Fruit fly (Drosophila melanogaster): ENCODE results near the gene Zip71B.

DNA sequence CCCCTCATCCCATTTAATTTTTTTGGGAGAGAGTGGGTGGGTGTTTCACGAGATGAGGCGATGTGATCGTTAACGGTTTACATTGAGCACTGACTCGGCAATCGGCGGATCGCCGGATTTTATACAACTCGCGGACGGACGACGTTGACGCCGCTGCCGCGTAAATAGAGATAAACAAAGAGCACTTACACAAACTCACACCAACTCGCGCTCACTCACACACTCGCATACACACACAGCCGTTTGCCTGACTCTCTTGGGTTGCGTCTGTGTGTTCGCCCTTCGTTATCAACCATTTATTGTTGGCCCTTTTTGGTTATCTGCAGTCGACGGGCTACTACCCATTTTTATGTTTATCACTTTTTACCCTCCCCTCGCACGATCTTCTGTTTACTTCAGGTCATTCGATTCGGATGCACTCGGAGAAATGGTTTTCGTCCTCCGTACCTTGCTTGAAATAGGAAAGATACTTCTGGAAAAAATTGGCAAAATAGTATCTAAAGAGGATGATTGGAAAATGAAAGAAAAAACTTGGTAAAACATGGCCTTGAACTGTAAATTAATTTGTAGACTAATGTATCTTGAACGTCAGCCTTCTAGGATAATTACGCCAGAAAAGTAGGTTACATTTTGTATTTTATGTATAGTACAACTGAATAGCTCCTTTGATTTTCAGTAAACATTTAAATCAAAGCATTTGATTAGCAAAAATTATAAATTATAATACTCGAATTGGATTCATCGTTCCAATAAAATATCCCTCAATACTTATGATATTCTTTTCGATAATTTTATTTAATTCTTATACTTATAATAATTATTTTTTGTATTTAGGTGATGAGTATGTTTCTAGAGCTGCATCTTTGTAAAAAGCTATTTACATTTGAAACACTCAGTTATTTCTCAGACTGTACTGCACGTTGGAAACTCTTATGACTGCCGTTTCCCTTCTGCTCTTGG, 14.3 kb upstream of the Zip71B start:
- TF ChIP-seq Sox102F (GFP tag; optimal IDR thresholded peaks at IDR 0.05), result peak; percentile 51
- peak; percentile 7 for TF ChIP-seq Blimp-1 (GFP tag; optimal IDR thresholded peaks at IDR 0.05)
- peak; percentile 51 for TF ChIP-seq topi (GFP tag; optimal IDR thresholded peaks at IDR 0.05)
- peak; percentile 79 for TF ChIP-seq esn (GFP tag; optimal IDR thresholded peaks at IDR 0.05)
- no peak for TF ChIP-seq vri (GFP tag; optimal IDR thresholded peaks at IDR 0.05)
- TF ChIP-seq acj6 (GFP tag; optimal IDR thresholded peaks at IDR 0.05), result peak; percentile 59
- TF ChIP-seq CG4318 (GFP tag; optimal IDR thresholded peaks at IDR 0.05), result no peak
- peak; percentile 67 for TF ChIP-seq Hr39 (GFP tag; optimal IDR thresholded peaks at IDR 0.05)
- peak; percentile 72 for TF ChIP-seq Sox15 (GFP tag; optimal IDR thresholded peaks at IDR 0.05)

Data from whole organism, prepupa.